Worm (Caenorhabditis elegans) whole organism, young adult: ENCODE results near the gene sago-1.

Experiments
- C06A6.2 ChIP-seq: fragments of 200-800 bp; sonication (Bioruptor generic); conservative IDR thresholded peaks from 2 replicates; pipeline ENCODE4 v1.3.6; 2022; ENCODE audit warnings: missing genetic modification characterization, missing compliant biosample characterization
- F33H1.4 ChIP-seq: fragments of 200-800 bp; sonication (Bioruptor generic); IDR thresholded peaks from 2 replicates; pipeline ENCODE4 v1.3.6; 2022; ENCODE audit warnings: missing genetic modification reagents, missing genetic modification characterization, missing compliant biosample characterization
- F49E8.2 ChIP-seq: sonication (generic microtip); optimal IDR thresholded peaks from 3 replicates; lab custom pipeline; 2017; ENCODE audit warnings: missing genetic modification characterization, mild to moderate bottlenecking, missing compliant biosample characterization, antibody characterized with exemption, moderate library complexity; ENCODE audit not compliant: insufficient read depth
- F57A8.1 ChIP-seq: fragments of 200-800 bp; sonication (Bioruptor generic); optimal IDR thresholded peaks from 2 replicates; lab custom pipeline; 2018; ENCODE audit warnings: mild to moderate bottlenecking, missing genetic modification characterization, moderate library complexity, missing compliant biosample characterization
- Y67H2A.10 ChIP-seq: fragments of 200-800 bp; sonication (Bioruptor generic); conservative IDR thresholded peaks from 2 replicates; pipeline ENCODE4 v1.3.6; 2022; ENCODE audit warnings: missing genetic modification reagents, missing genetic modification characterization, missing compliant biosample characterization
- cebp-2 ChIP-seq: fragments of 200-800 bp; sonication (Bioruptor generic); IDR thresholded peaks from 2 replicates; pipeline ENCODE4 v1.3.6; 2022; ENCODE audit warnings: missing genetic modification characterization, missing compliant biosample characterization
- die-1 ChIP-seq: sonication (generic microtip); optimal IDR thresholded peaks from 2 replicates; lab custom pipeline; 2016; ENCODE audit warnings: missing genotype, mild to moderate bottlenecking, missing genetic modification characterization, missing compliant biosample characterization
- sptf-2 ChIP-seq: fragments of 200-800 bp; sonication (Bioruptor generic); optimal IDR thresholded peaks from 2 replicates; lab custom pipeline; 2018; ENCODE audit warnings: mild to moderate bottlenecking, missing genetic modification characterization, missing compliant biosample characterization
- tbp1 ChIP-seq: fragments of 200-800 bp; sonication (Bioruptor generic); optimal IDR thresholded peaks from 2 replicates; lab custom pipeline; 2018; ENCODE audit warnings: mild to moderate bottlenecking, missing genetic modification characterization, missing compliant biosample characterization

- no peak; the same call in 1 of the 2 replicates for TF ChIP-seq C06A6.2
- no peak for TF ChIP-seq F33H1.4 (GFP tag; lab: Robert Waterston, UW)
- no peak for TF ChIP-seq cebp-2 (GFP tag; lab: Robert Waterston, UW)
- TF ChIP-seq die-1 (tag; lab: Kevin White, UChicago): no peak
- no peak for TF ChIP-seq F49E8.2 (tag; lab: Kevin White, UChicago)
- TF ChIP-seq Y67H2A.10: no peak
- no peak for TF ChIP-seq sptf-2 (GFP tag; lab: Kevin White, UChicago)
- no peak for TF ChIP-seq F57A8.1
- TF ChIP-seq tbp1 (GFP tag; lab: Kevin White, UChicago): peak; percentile 54
Observed at ce11 chrV:6278117-6279081, 25.2 kb upstream of the sago-1 start, which contains the start of gene fil-2.
